Comparison of ENCODE assay signal across 5 worm cellular contexts in genomic region chrV:4823683-4824391, ce11.
TF ChIP-seq lines count a peak whose summit lies in the region.

No protein-coding gene starts in this region.

TF ChIP-seq in whole organism, L1 larva, 84 proteins besides CTCF, POLR2A, EP300 and RAD21 (continued from another document):
- TF ChIP-seq zip-4 (GFP tag; optimal IDR thresholded peaks at IDR 0.05; lab: Kevin White, UChicago) (peak; percentile 26), hpl-2 (GFP tag; optimal IDR thresholded peaks at IDR 0.05; lab: Kevin White, UChicago) (peak; percentile 3), ama-1 (optimal IDR thresholded peaks at IDR 0.05; lab: Kevin White, UChicago) (peak; percentile 80), lsy-2 (tag; optimal IDR thresholded peaks at IDR 0.05; lab: Kevin White, UChicago) (peak; percentile 25), aly-2 (tag; optimal IDR thresholded peaks at IDR 0.05; lab: Kevin White, UChicago) (peak; percentile 82), elt-2 (tag; optimal IDR thresholded peaks at IDR 0.05; lab: Kevin White, UChicago) (peak; percentile 30), nhr-19 (GFP tag; conservative IDR thresholded peaks at IDR 0.05; lab: Robert Waterston, UW) (peak; percentile 24), snu-23 (GFP tag; optimal IDR thresholded peaks at IDR 0.05; lab: Kevin White, UChicago) (no peak), elt-3 (tag; optimal IDR thresholded peaks at IDR 0.05; lab: Kevin White, UChicago) (peak in 1 of 6 experiments; percentile 40), nhr-20 (tag; optimal IDR thresholded peaks at IDR 0.05; lab: Kevin White, UChicago) (peak; percentile 25), lin-13 (GFP tag; optimal IDR thresholded peaks at IDR 0.05; lab: Kevin White, UChicago) (peak; percentile 13), nhr-85 (tag; lab: Kevin White, UChicago) (peak; percentile 51), hlh-4 (tag; optimal IDR thresholded peaks at IDR 0.05; lab: Kevin White, UChicago) (no peak), ceh-88 (GFP tag; IDR thresholded peaks at IDR 0.05; lab: Robert Waterston, UW) (no peak), skn-1 (tag; optimal IDR thresholded peaks at IDR 0.05; lab: Kevin White, UChicago) (peak; percentile 19), pax-3 (tag; optimal IDR thresholded peaks at IDR 0.05; lab: Kevin White, UChicago) (peak; percentile 58)

TF ChIP-seq in whole organism, L2 larva, 48 proteins besides CTCF, POLR2A, EP300 and RAD21 (continued from another document and continues in another):
- no peak for TF ChIP-seq F13H6.1 (tag; optimal IDR thresholded peaks at IDR 0.05; lab: Kevin White, UChicago)
- no peak for TF ChIP-seq nhr-11 (tag; optimal IDR thresholded peaks at IDR 0.05; lab: Kevin White, UChicago)
- TF ChIP-seq gmeb-1 (tag; optimal IDR thresholded peaks at IDR 0.05; lab: Kevin White, UChicago), result peak; percentile 29
- TF ChIP-seq skn-1 (tag; optimal IDR thresholded peaks at IDR 0.05; lab: Kevin White, UChicago), result no peak
- peak; percentile 95 for TF ChIP-seq ztf-4 (tag; optimal IDR thresholded peaks at IDR 0.05; lab: Kevin White, UChicago)
- TF ChIP-seq ceh-82 (tag; optimal IDR thresholded peaks at IDR 0.05; lab: Kevin White, UChicago), result no peak
- TF ChIP-seq zag-1 (tag; optimal IDR thresholded peaks at IDR 0.05; lab: Kevin White, UChicago), result no peak
- no peak for TF ChIP-seq peb-1 (tag; optimal IDR thresholded peaks at IDR 0.05; lab: Kevin White, UChicago)
- TF ChIP-seq elt-3 (tag; optimal IDR thresholded peaks at IDR 0.05; lab: Kevin White, UChicago), result no peak
- TF ChIP-seq elt-1 (tag; optimal IDR thresholded peaks at IDR 0.05; lab: Kevin White, UChicago), result no peak
- no peak for TF ChIP-seq mbf-1 (tag; optimal IDR thresholded peaks at IDR 0.05; lab: Kevin White, UChicago)
- TF ChIP-seq fos-1 (tag; optimal IDR thresholded peaks at IDR 0.05; lab: Kevin White, UChicago), result no peak
- TF ChIP-seq mab-5 (tag; optimal IDR thresholded peaks at IDR 0.05; lab: Kevin White, UChicago), result no peak
- TF ChIP-seq sma-9 (GFP tag; optimal IDR thresholded peaks at IDR 0.05; lab: Kevin White, UChicago), result no peak
- no peak for TF ChIP-seq sma-9 (tag; optimal IDR thresholded peaks at IDR 0.05; lab: Kevin White, UChicago)
- TF ChIP-seq unc-39 (tag; optimal IDR thresholded peaks at IDR 0.05; lab: Kevin White, UChicago), result no peak
- TF ChIP-seq ztf-1 (GFP tag; conservative IDR thresholded peaks at IDR 0.05; lab: Robert Waterston, UW), result no peak
- peak in 1 of 2 experiments; percentile 30 for TF ChIP-seq lsy-2 (tag; optimal IDR thresholded peaks at IDR 0.05; lab: Kevin White, UChicago)
- peak; percentile 51 for TF ChIP-seq nhr-25 (tag; optimal IDR thresholded peaks at IDR 0.05; lab: Kevin White, UChicago)
- no peak for TF ChIP-seq lin-39 (tag; optimal IDR thresholded peaks at IDR 0.05; lab: Kevin White, UChicago)
- peak; percentile 47 for TF ChIP-seq C34F6.9 (tag; optimal IDR thresholded peaks at IDR 0.05; lab: Kevin White, UChicago)
- no peak for TF ChIP-seq nhr-6 (tag; optimal IDR thresholded peaks at IDR 0.05; lab: Kevin White, UChicago)
- TF ChIP-seq nhr-12 (tag; optimal IDR thresholded peaks at IDR 0.05; lab: Kevin White, UChicago), result no peak
- no peak for TF ChIP-seq aly-2 (tag; optimal IDR thresholded peaks at IDR 0.05; lab: Kevin White, UChicago)
- TF ChIP-seq lin-13 (GFP tag; optimal IDR thresholded peaks at IDR 0.05; lab: Kevin White, UChicago), result peak; percentile 64
- TF ChIP-seq unc-55 (GFP tag; optimal IDR thresholded peaks at IDR 0.05; lab: Kevin White, UChicago), result peak; percentile 25
- TF ChIP-seq unc-62 (GFP tag; optimal IDR thresholded peaks at IDR 0.05; lab: Kevin White, UChicago), result no peak
- no peak for TF ChIP-seq nhr-77 (tag; optimal IDR thresholded peaks at IDR 0.05; lab: Kevin White, UChicago)
- no peak for TF ChIP-seq dmd-4 (tag; optimal IDR thresholded peaks at IDR 0.05; lab: Kevin White, UChicago)
- TF ChIP-seq nhr-237 (tag; optimal IDR thresholded peaks at IDR 0.05; lab: Kevin White, UChicago), result no peak
- no peak for TF ChIP-seq ZK546.5 (tag; optimal IDR thresholded peaks at IDR 0.05; lab: Kevin White, UChicago)

TF ChIP-seq in whole organism, L3 larva, 47 proteins besides CTCF, POLR2A, EP300 and RAD21 (continued from another document):
- TF ChIP-seq nhr-43 (tag; optimal IDR thresholded peaks at IDR 0.05; lab: Kevin White, UChicago; ENCODE audit: poor library complexity, severe bottlenecking), result peak; percentile 29

TF ChIP-seq in whole organism, L4 larva, 104 proteins besides CTCF, POLR2A, EP300 and RAD21 (continued from another document and continues in another):
- TF ChIP-seq ces-1 (GFP tag; optimal IDR thresholded peaks at IDR 0.05; lab: Kevin White, UChicago) (no peak), saeg-2 (GFP tag; IDR thresholded peaks at IDR 0.05; lab: Robert Waterston, UW) (0 out of 2 replicates have a peak, but pooled peaks have one; percentile 27), nhr-28 (tag; optimal IDR thresholded peaks at IDR 0.05; lab: Kevin White, UChicago) (peak; percentile 4), nhr-10 (tag; optimal IDR thresholded peaks at IDR 0.05; lab: Kevin White, UChicago) (no peak), nhr-6 (tag; optimal IDR thresholded peaks at IDR 0.05; lab: Kevin White, UChicago) (no peak), nhr-111 (GFP tag; optimal IDR thresholded peaks at IDR 0.05; lab: Kevin White, UChicago) (peak; percentile 36), dmd-6 (GFP tag; IDR thresholded peaks at IDR 0.05; lab: Robert Waterston, UW) (peak; percentile 8; the same call in 1 of the 2 replicates), ceh-32 (tag; optimal IDR thresholded peaks at IDR 0.05; lab: Kevin White, UChicago; ENCODE audit: poor library complexity) (no peak), nhr-48 (tag; optimal IDR thresholded peaks at IDR 0.05; lab: Kevin White, UChicago) (peak; percentile 0), T26A8.4 (GFP tag; IDR thresholded peaks at IDR 0.05; lab: Robert Waterston, UW) (peak; percentile 60; the same call in 1 of the 2 replicates), daf-19 (GFP tag; conservative IDR thresholded peaks at IDR 0.05; lab: Robert Waterston, UW) (peak; percentile 30; the same call in 1 of the 2 replicates), sdz-12 (GFP tag; optimal IDR thresholded peaks at IDR 0.05; lab: Kevin White, UChicago) (no peak), ctbp-1 (GFP tag; IDR thresholded peaks at IDR 0.05; lab: Robert Waterston, UW) (peak; percentile 47), lim-7 (GFP tag; IDR thresholded peaks at IDR 0.05; lab: Robert Waterston, UW) (peak; percentile 69; the same call in 1 of the 2 replicates), hif-1 (tag; optimal IDR thresholded peaks at IDR 0.05; lab: Kevin White, UChicago) (peak in 1 of 2 experiments; percentile 67), gei-8 (GFP tag; optimal IDR thresholded peaks at IDR 0.05; lab: Kevin White, UChicago) (peak; percentile 54), nhr-102 (tag; optimal IDR thresholded peaks at IDR 0.05; lab: Kevin White, UChicago) (peak; percentile 69), Y48G9A.11 (GFP tag; IDR thresholded peaks at IDR 0.05; lab: Robert Waterston, UW) (0 out of 2 replicates have a peak, but pooled peaks have one; percentile 24), nhr-237 (tag; optimal IDR thresholded peaks at IDR 0.05; lab: Kevin White, UChicago) (no peak), lin-13 (GFP tag; optimal IDR thresholded peaks at IDR 0.05; lab: Kevin White, UChicago) (peak; percentile 34), hlh-11 (tag; optimal IDR thresholded peaks at IDR 0.05; lab: Kevin White, UChicago) (peak; percentile 15), F10B5.3 (tag; optimal IDR thresholded peaks at IDR 0.05; lab: Kevin White, UChicago) (peak; percentile 35), lir-3 (tag; optimal IDR thresholded peaks at IDR 0.05; lab: Kevin White, UChicago) (peak; percentile 10), Y105C5A.15 (GFP tag; IDR thresholded peaks at IDR 0.05; lab: Robert Waterston, UW) (no peak), dmd-8 (GFP tag; IDR thresholded peaks at IDR 0.05; lab: Robert Waterston, UW) (peak; percentile 19; the same call in 1 of the 2 replicates), spr-3 (GFP tag; optimal IDR thresholded peaks at IDR 0.05; lab: Kevin White, UChicago) (peak; percentile 24), pha-4 (GFP tag; IDR thresholded peaks at IDR 0.05; lab: Robert Waterston, UW) (peak; percentile 51; the same call in 1 of the 2 replicates), pha-4 (tag; optimal IDR thresholded peaks at IDR 0.05; lab: Kevin White, UChicago) (peak; percentile 8), hlh-30 (tag; optimal IDR thresholded peaks at IDR 0.05; lab: Kevin White, UChicago; ENCODE audit: insufficient read depth) (peak; percentile 34), lin-38 (GFP tag; IDR thresholded peaks at IDR 0.05; lab: Robert Waterston, UW) (peak; percentile 55), aha-1 (tag; lab: Kevin White, UChicago) (peak; percentile 4), dve-1 (tag; optimal IDR thresholded peaks at IDR 0.05; lab: Kevin White, UChicago; ENCODE audit: insufficient read depth) (peak; percentile 60), ztf-11 (tag; optimal IDR thresholded peaks at IDR 0.05; lab: Kevin White, UChicago) (no peak), ZK337.2 (GFP tag; IDR thresholded peaks at IDR 0.05; lab: Robert Waterston, UW) (0 out of 2 replicates have a peak, but pooled peaks have one; percentile 58), ztf-7 (tag; optimal IDR thresholded peaks at IDR 0.05; lab: Kevin White, UChicago) (no peak), snpc-1.2 (GFP tag; IDR thresholded peaks at IDR 0.05; lab: Robert Waterston, UW) (peak; percentile 20; the same call in 1 of the 2 replicates), lsy-2 (tag; optimal IDR thresholded peaks at IDR 0.05; lab: Kevin White, UChicago) (peak in 1 of 2 experiments; percentile 45), F26F4.8 (GFP tag; conservative IDR thresholded peaks at IDR 0.05; lab: Robert Waterston, UW) (no peak), attf-4 (tag; optimal IDR thresholded peaks at IDR 0.05; lab: Kevin White, UChicago) (no peak), F49E8.2 (tag; optimal IDR thresholded peaks at IDR 0.05; lab: Kevin White, UChicago; ENCODE audit: borderline replicate concordance) (peak; percentile 23), daf-8 (GFP tag; IDR thresholded peaks at IDR 0.05; lab: Robert Waterston, UW) (no peak), zfp-3 (GFP tag; conservative IDR thresholded peaks at IDR 0.05; lab: Robert Waterston, UW) (peak; percentile 91), lin-15B (tag; optimal IDR thresholded peaks at IDR 0.05; lab: Kevin White, UChicago) (peak; percentile 39)

TF ChIP-seq in whole organism, young adult, 124 proteins besides CTCF, POLR2A, EP300 and RAD21 (continued from another document):
- peak; percentile 25 for TF ChIP-seq tbx-9 (tag; optimal IDR thresholded peaks at IDR 0.05; lab: Kevin White, UChicago; ENCODE audit: borderline replicate concordance)
- peak; percentile 85 for TF ChIP-seq nfyb-1 (GFP tag; IDR thresholded peaks at IDR 0.05; lab: Robert Waterston, UW)
- TF ChIP-seq athp-1 (tag; optimal IDR thresholded peaks at IDR 0.05; lab: Kevin White, UChicago), result peak; percentile 91
- TF ChIP-seq ccch-3 (GFP tag; optimal IDR thresholded peaks at IDR 0.05; lab: Kevin White, UChicago), result peak; percentile 33
- TF ChIP-seq ceh-91 (GFP tag; IDR thresholded peaks at IDR 0.05; lab: Robert Waterston, UW), result no peak
- TF ChIP-seq sptf-2 (GFP tag; optimal IDR thresholded peaks at IDR 0.05; lab: Kevin White, UChicago), result no peak
- no peak for TF ChIP-seq rpc-1 (optimal IDR thresholded peaks at IDR 0.05; lab: Kevin White, UChicago)
- TF ChIP-seq rpc-1 (tag; optimal IDR thresholded peaks at IDR 0.05; lab: Kevin White, UChicago), result no peak
- TF ChIP-seq Y56A3A.18 (GFP tag; IDR thresholded peaks at IDR 0.05; lab: Robert Waterston, UW), result peak; percentile 15; the same call in 1 of the 2 replicates
- peak; percentile 46 for TF ChIP-seq C06A6.2 (GFP tag; conservative IDR thresholded peaks at IDR 0.05; lab: Robert Waterston, UW)
- peak; percentile 85 for TF ChIP-seq dpff-1 (tag; optimal IDR thresholded peaks at IDR 0.05; lab: Kevin White, UChicago)
- TF ChIP-seq C17E4.6 (GFP tag; IDR thresholded peaks at IDR 0.05; lab: Robert Waterston, UW), result no peak
- TF ChIP-seq tbp1 (GFP tag; optimal IDR thresholded peaks at IDR 0.05; lab: Kevin White, UChicago), result peak; percentile 3
- TF ChIP-seq K11D2.4 (GFP tag; IDR thresholded peaks at IDR 0.05; lab: Robert Waterston, UW), result 0 out of 2 replicates have a peak, but pooled peaks have one; percentile 31
- TF ChIP-seq lin-54 (GFP tag; optimal IDR thresholded peaks at IDR 0.05; lab: Kevin White, UChicago), result peak; percentile 54
- TF ChIP-seq ztf-3 (GFP tag; optimal IDR thresholded peaks at IDR 0.05; lab: Kevin White, UChicago), result peak; percentile 75
- TF ChIP-seq rec-8 (tag; optimal IDR thresholded peaks at IDR 0.05; lab: Kevin White, UChicago), result peak; percentile 7 to 43
- peak; percentile 14 for TF ChIP-seq F49E8.2 (tag; optimal IDR thresholded peaks at IDR 0.05; lab: Kevin White, UChicago; ENCODE audit: insufficient read depth)
- TF ChIP-seq aptf-3 (GFP tag; IDR thresholded peaks at IDR 0.05; lab: Robert Waterston, UW), result peak; percentile 46; the same call in 1 of the 2 replicates
- TF ChIP-seq cebp-1 (GFP tag; IDR thresholded peaks at IDR 0.05; lab: Robert Waterston, UW), result peak; percentile 80
- TF ChIP-seq cebp-1 (tag; optimal IDR thresholded peaks at IDR 0.05; lab: Kevin White, UChicago), result peak; percentile 96
- peak; percentile 85 for TF ChIP-seq ceh-79 (tag; optimal IDR thresholded peaks at IDR 0.05; lab: Kevin White, UChicago)
- peak; percentile 63 for TF ChIP-seq tlf-1 (GFP tag; optimal IDR thresholded peaks at IDR 0.05; lab: Kevin White, UChicago)
- TF ChIP-seq nhr-27 (tag; optimal IDR thresholded peaks at IDR 0.05; lab: Kevin White, UChicago), result no peak
- TF ChIP-seq madf-3 (GFP tag; IDR thresholded peaks at IDR 0.05; lab: Robert Waterston, UW), result 0 out of 2 replicates have a peak, but pooled peaks have one; percentile 1
- TF ChIP-seq atf-7 (tag; optimal IDR thresholded peaks at IDR 0.05; lab: Kevin White, UChicago), result peak; percentile 87
- TF ChIP-seq attf-5 (GFP tag; optimal IDR thresholded peaks at IDR 0.05; lab: Kevin White, UChicago), result peak; percentile 25
- TF ChIP-seq F39B2.1 (GFP tag; IDR thresholded peaks at IDR 0.05; lab: Robert Waterston, UW), result no peak
- peak; percentile 69 for TF ChIP-seq gei-17 (GFP tag; optimal IDR thresholded peaks at IDR 0.05; lab: Kevin White, UChicago)
- TF ChIP-seq repo-1 (tag; optimal IDR thresholded peaks at IDR 0.05; lab: Kevin White, UChicago), result peak; percentile 89
- peak; percentile 83 for TF ChIP-seq F57C9.4 (tag; optimal IDR thresholded peaks at IDR 0.05; lab: Kevin White, UChicago)
- TF ChIP-seq ama-1 (optimal IDR thresholded peaks at IDR 0.05; lab: Kevin White, UChicago), result peak; percentile 80
- TF ChIP-seq ama-1 (GFP tag; optimal IDR thresholded peaks at IDR 0.05; lab: Kevin White, UChicago), result peak; percentile 18 to 62
- TF ChIP-seq akir-1 (GFP tag; optimal IDR thresholded peaks at IDR 0.05; lab: Kevin White, UChicago), result no peak
- no peak for TF ChIP-seq ztf-22 (GFP tag; optimal IDR thresholded peaks at IDR 0.05; lab: Kevin White, UChicago)
- peak; percentile 48; the same call in 1 of the 2 replicates for TF ChIP-seq hsf-1 (GFP tag; IDR thresholded peaks at IDR 0.05; lab: Robert Waterston, UW)
- peak; percentile 66 for TF ChIP-seq lin-40 (tag; optimal IDR thresholded peaks at IDR 0.05; lab: Kevin White, UChicago)
- peak; percentile 56 for TF ChIP-seq lin-26 (GFP tag; IDR thresholded peaks at IDR 0.05; lab: Robert Waterston, UW)
- TF ChIP-seq hrde-1 (tag; optimal IDR thresholded peaks at IDR 0.05; lab: Kevin White, UChicago; ENCODE audit: borderline replicate concordance), result peak; percentile 62
- TF ChIP-seq madf-8 (GFP tag; conservative IDR thresholded peaks at IDR 0.05; lab: Robert Waterston, UW), result no peak
- TF ChIP-seq madf-6 (GFP tag; IDR thresholded peaks at IDR 0.05; lab: Robert Waterston, UW), result peak; percentile 44
- TF ChIP-seq Y95B8A.8 (GFP tag; IDR thresholded peaks at IDR 0.05; lab: Robert Waterston, UW), result 0 out of 2 replicates have a peak, but pooled peaks have one; percentile 48
- TF ChIP-seq ekl-4 (GFP tag; IDR thresholded peaks at IDR 0.05; lab: Robert Waterston, UW), result peak; percentile 7; the same call in 1 of the 2 replicates
- TF ChIP-seq somi-1 (GFP tag; optimal IDR thresholded peaks at IDR 0.05; lab: Kevin White, UChicago), result peak; percentile 57
- TF ChIP-seq ceh-100 (GFP tag; IDR thresholded peaks at IDR 0.05; lab: Robert Waterston, UW), result no peak
